Fruit fly (Drosophila melanogaster): ENCODE results near the gene comt.

DNA sequence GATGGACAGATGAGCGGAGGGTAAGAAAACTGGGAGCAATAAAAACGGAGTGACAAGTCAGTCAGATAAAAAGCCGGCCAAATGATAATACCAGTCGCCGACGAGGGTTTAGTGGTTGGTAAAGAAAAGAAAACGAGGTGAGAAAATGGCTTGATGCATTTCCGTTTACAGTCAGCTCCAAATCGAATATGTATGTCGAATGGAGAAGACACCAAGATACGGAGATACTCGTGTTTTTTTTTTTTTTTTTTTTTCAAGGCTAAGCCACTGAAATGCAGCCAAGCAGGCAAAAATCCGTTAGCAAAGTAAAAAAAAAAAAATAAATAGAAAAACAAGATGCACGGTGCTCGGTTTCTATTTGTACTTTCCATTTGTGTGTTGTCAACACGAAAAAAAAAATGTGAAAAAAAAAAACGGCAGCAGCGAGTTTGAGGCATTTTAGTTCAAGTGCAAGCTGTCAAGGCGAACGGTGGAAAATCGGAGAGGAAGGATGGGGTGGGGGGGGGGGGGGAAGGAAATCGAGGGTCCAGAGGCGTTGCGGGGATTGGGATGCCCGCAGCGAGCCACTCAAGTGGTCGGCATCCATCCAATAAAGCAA, 15.0 kb upstream of the comt start:
- TF ChIP-seq psq (optimal IDR thresholded peaks at IDR 0.05) (no peak), EcR (GFP tag; optimal IDR thresholded peaks at IDR 0.05) (no peak), pan (optimal IDR thresholded peaks at IDR 0.05) (no peak)
